Worm (Caenorhabditis elegans) whole organism, dauer: ENCODE results near the gene dnc-3.

ENCODE experiments used
- unc-62 ChIP-seq: sonication (generic microtip); optimal IDR thresholded peaks from 2 replicates; lab custom pipeline; 2017; ENCODE audit warnings: missing biosample characterization, missing genetic modification reagents, missing genetic modification characterization

The dnc-3 gene

ce11 chrII:3554673-3555072 is 1.1 kb downstream of the dnc-3 start:
- no peak for TF ChIP-seq unc-62 (GFP tag; lab: Kevin White, UChicago)

ce11 chrII:3555281-3555680 is 1.8 kb downstream of the dnc-3 start:
- no peak for TF ChIP-seq unc-62 (GFP tag; lab: Kevin White, UChicago)

DNA sequence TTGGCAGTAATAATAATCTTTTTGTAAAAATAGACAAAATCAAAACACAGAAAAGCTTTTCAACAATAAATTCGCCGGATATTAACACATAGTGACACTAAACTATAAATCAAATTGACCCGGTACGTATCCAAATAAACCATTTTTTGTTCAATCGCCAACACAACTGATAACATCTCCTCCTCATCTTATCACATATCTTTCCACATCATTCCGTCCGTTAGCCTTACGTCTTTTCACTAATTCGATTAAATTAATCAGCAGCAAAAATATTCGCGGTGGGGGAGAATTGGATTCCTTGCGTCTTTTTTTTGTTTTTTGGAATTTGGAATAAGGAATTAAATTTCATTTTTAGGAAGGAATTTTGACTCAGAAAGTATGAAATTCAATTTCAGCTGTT is 3.1 kb downstream of the dnc-3 start:
- no peak for TF ChIP-seq unc-62 (GFP tag; lab: Kevin White, UChicago)

- no peak for TF ChIP-seq unc-62 (GFP tag; lab: Kevin White, UChicago)
Observed at ce11 chrII:3557417-3557816, 3.9 kb downstream of the dnc-3 start, which contains the start of gene lgc-45. lgc-45 (plus strand) TSS chrII:3557472.

ce11 chrII:3560592-3560991 is 7.1 kb downstream of the dnc-3 start, which contains the start of gene W10G11.1:
W10G11.1 (minus strand) TSS chrII:3560692.
- no peak for TF ChIP-seq unc-62 (GFP tag; lab: Kevin White, UChicago)

ce11 chrII:3561561-3561960 is 8.0 kb downstream of the dnc-3 start, which contains the start of gene W10G11.2:
W10G11.2 (minus strand) TSS chrII:3561661.
- TF ChIP-seq unc-62 (GFP tag; lab: Kevin White, UChicago): no peak

- no peak for TF ChIP-seq unc-62 (GFP tag; lab: Kevin White, UChicago)
Observed at ce11 chrII:3562419-3562818, 8.9 kb downstream of the dnc-3 start, which contains the start of gene W10G11.3. W10G11.3 (minus strand) TSS chrII:3562519.

- no peak for TF ChIP-seq unc-62 (GFP tag; lab: Kevin White, UChicago)
Observed at ce11 chrII:3567066-3567465, 13.5 kb downstream of the dnc-3 start.

DNA sequence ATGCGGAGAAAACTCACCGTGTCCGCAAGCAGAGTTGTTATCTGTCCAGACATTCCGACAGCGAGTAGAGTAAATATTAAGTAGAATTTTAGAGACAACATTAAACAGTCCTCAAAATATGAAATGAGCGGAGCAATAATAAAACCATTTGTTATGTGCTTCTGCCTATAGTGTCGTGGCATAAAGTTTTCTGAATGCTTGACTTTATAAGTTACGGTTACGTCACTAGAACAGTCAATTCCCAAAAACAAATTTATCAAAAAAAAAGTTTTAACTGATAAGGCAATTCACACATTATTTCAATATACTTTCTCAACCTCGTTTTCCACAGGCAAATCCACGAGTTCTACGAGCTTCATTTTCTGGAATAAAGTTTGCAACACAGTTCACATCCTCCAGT is 15.6 kb downstream of the dnc-3 start, which contains the start of gene clec-127:
clec-127 (minus strand) TSS at position 101 of the 400 bp plus-strand sequence.
- TF ChIP-seq unc-62 (GFP tag; lab: Kevin White, UChicago): no peak

DNA sequence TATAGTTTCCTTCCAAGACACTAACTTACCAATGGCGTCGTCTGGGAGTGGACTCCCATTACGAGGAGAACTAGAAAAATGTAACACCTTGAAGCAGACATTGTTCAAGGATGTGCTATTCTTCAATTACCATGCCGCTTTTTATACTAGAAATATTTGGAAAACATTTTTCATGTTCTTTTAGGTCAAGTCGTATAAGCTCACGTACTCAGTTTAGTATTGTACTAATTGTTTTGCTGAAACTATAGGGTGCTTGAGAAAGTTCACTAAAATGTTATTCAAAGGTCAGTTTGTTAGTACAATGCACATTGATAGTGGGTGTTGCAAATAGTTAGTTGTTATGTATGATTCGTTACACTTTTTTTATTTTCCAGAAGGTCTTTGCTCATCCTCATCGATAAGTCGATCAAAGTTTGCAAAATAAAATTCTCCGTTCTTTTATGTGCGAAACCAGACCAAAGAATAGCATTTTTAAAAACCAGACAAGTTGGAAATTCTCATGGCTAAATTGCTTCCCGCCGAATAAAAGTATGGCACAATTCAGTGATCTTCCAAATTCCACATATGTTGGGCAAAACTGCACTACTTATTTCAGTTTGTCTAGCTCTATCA is 17.5 kb downstream of the dnc-3 start, which contains the start of the genes clec-128 and clec-129:
clec-128 (minus strand) TSS at position 101 of the 612 bp plus-strand sequence.
clec-129 (plus strand) TSS at position 562 of the 612 bp plus-strand sequence.
- TF ChIP-seq unc-62 (GFP tag; lab: Kevin White, UChicago): no peak

DNA sequence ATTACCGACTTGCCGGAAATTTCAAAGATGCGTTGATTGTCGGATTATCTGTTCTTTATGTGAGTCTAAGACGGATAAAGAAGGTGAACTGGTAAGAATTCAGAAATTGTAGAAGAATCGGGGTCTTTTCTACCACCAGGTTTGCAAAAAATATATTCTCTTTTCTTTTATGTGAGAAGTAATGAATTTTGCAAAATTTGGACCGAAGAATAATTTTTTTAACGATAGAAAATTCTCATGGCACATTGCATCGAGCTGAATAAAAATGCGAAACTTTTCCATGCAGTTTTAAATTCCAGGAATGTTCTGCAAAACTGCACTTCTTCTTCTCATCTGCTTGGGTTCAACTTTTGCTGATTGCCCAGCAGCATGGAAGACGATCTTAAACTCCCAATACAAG is 19.7 kb downstream of the dnc-3 start, which contains the start of gene clec-130:
clec-130 (plus strand) TSS at position 301 of the 400 bp plus-strand sequence.
- no peak for TF ChIP-seq unc-62 (GFP tag; lab: Kevin White, UChicago)

ce11 chrII:3576742-3577141 is 23.2 kb downstream of the dnc-3 start, which contains the start of gene clec-132:
clec-132 (plus strand) TSS chrII:3577042.
- TF ChIP-seq unc-62 (GFP tag; lab: Kevin White, UChicago): no peak

- TF ChIP-seq unc-62 (GFP tag; lab: Kevin White, UChicago): no peak
Observed at ce11 chrII:3578121-3578520, 24.6 kb downstream of the dnc-3 start, which contains the start of gene clec-133. clec-133 (plus strand) TSS chrII:3578421.

- TF ChIP-seq unc-62 (GFP tag; lab: Kevin White, UChicago): no peak
Observed at ce11 chrII:3579767-3580166, 26.2 kb downstream of the dnc-3 start, which contains the start of gene clec-134. clec-134 (plus strand) TSS chrII:3580067.

DNA sequence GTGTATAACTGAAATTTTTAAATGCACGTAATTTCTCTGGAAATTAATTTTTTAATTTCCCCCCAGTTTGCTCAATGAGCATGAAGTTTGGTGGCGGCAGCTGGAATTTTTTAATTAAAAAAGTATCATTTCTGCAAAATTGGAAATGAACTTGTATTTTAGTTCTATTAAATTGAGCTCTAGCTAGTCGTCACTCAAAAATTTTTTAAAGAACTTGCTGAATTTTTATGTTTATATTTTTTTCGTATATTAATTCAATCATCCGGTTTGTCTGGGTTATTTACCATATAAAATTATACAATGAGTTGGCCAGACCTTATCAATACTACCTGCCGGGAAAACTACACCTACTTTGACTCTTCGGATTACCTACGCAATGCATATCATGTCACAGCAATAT is 28.2 kb downstream of the dnc-3 start, which contains the start of gene srh-59:
srh-59 (plus strand) TSS at position 301 of the 400 bp plus-strand sequence.
- TF ChIP-seq unc-62 (GFP tag; lab: Kevin White, UChicago): no peak

- no peak for TF ChIP-seq unc-62 (GFP tag; lab: Kevin White, UChicago)
Observed at ce11 chrII:3583402-3583801, 29.9 kb downstream of the dnc-3 start, which contains the start of gene srh-60. srh-60 (plus strand) TSS chrII:3583702.
